Fruit fly (Drosophila melanogaster) whole organism, prepupa: ENCODE data around the gene CG15820.

Experiments
- CG1621 ChIP-seq: fragments of 200-800 bp; sonication (Bioruptor generic); optimal IDR thresholded peaks from 3 replicates; lab custom pipeline; 2018; ENCODE audit warnings: missing biosample characterization, mild to moderate bottlenecking, missing genetic modification characterization
- CG16779 ChIP-seq: fragments of 200-800 bp; sonication (Bioruptor generic); optimal IDR thresholded peaks from 3 replicates; lab custom pipeline; 2017; ENCODE audit warnings: missing biosample characterization, mild to moderate bottlenecking, missing genetic modification characterization
- CG32006 ChIP-seq: fragments of 200-800 bp; sonication (Bioruptor generic); optimal IDR thresholded peaks from 3 replicates; lab custom pipeline; 2017; ENCODE audit warnings: missing biosample characterization, mild to moderate bottlenecking, missing genetic modification characterization
- CG34406 ChIP-seq: fragments of 200-800 bp; sonication (Bioruptor generic); optimal IDR thresholded peaks from 3 replicates; lab custom pipeline; 2016; ENCODE audit warnings: missing biosample characterization, missing genetic modification characterization
- CG4318 ChIP-seq: fragments of 200-800 bp; sonication (Bioruptor generic); optimal IDR thresholded peaks from 3 replicates; lab custom pipeline; 2017; ENCODE audit warnings: missing biosample characterization, mild to moderate bottlenecking, missing genetic modification characterization
- CG6163 ChIP-seq: fragments of 200-800 bp; sonication (Bioruptor generic); IDR thresholded peaks from 3 replicates; pipeline ENCODE4 v1.3.6; 2022; ENCODE audit warnings: missing biosample characterization, missing genetic modification characterization
- CG6854 ChIP-seq: fragments of 200-800 bp; sonication (Bioruptor generic); optimal IDR thresholded peaks from 2 replicates; lab custom pipeline; 2017; ENCODE audit warnings: missing biosample characterization, mild to moderate bottlenecking, missing genetic modification characterization
- Eip93F ChIP-seq: fragments of 200-800 bp; sonication (Bioruptor generic); optimal IDR thresholded peaks from 2 replicates; lab custom pipeline; 2016; ENCODE audit warnings: missing biosample characterization, mild to moderate bottlenecking, missing genetic modification characterization
- Ets96B ChIP-seq: fragments of 200-800 bp; optimal IDR thresholded peaks from 2 replicates; lab custom pipeline; 2019; ENCODE audit warnings: missing biosample characterization, mild to moderate bottlenecking, missing genetic modification characterization, moderate library complexity
- Gug ChIP-seq: fragments of 200-800 bp; sonication (Bioruptor generic); IDR thresholded peaks from 2 replicates; pipeline ENCODE4 v1.3.6; 2022; ENCODE audit warnings: missing biosample characterization, missing genetic modification characterization
- Hr39 ChIP-seq: fragments of 200-800 bp; sonication (Bioruptor generic); optimal IDR thresholded peaks from 2 replicates; lab custom pipeline; 2016; ENCODE audit warnings: missing biosample characterization, missing genetic modification characterization
- Hr4 ChIP-seq: fragments of 200-800 bp; sonication (Bioruptor generic); optimal IDR thresholded peaks from 3 replicates; lab custom pipeline; 2016; ENCODE audit warnings: missing biosample characterization, missing genetic modification characterization
- cyc ChIP-seq: fragments of 200-800 bp; sonication (Bioruptor generic); optimal IDR thresholded peaks from 3 replicates; lab custom pipeline; 2016; ENCODE audit warnings: missing biosample characterization, missing genetic modification characterization
- lz ChIP-seq: fragments of 200-800 bp; sonication (Bioruptor generic); optimal IDR thresholded peaks from 3 replicates; lab custom pipeline; 2016; ENCODE audit warnings: missing biosample characterization, missing genetic modification characterization

DNA sequence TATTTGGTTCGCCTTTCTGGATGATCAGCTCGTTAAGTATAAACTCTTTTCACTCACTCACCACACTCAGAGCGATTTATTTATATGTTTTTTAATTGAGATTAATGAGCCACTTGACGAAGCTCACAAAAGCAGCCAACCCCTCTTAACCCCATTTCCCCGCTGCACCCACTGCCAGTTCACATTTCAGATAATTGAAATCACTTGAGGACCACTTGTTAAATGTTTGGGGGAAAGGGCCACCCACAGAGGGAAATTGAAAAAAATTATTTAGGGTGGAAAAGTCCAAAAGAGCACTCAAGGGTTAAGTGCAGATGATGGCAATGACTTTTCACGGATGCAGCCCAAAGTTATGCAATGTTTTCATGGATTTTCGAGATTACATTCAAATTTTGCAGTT lies 21.4 kb downstream of the CG15820 start:
- peak; percentile 54 for TF ChIP-seq CG32006 (GFP tag; lab: Kevin White, UChicago)
- TF ChIP-seq cyc = peak; percentile 31
- peak; percentile 21 for TF ChIP-seq CG34406 (GFP tag; lab: Kevin White, UChicago)
- no peak for TF ChIP-seq Eip93F (GFP tag; lab: Kevin White, UChicago)
- TF ChIP-seq CG16779 = no peak
- no peak for TF ChIP-seq CG6854 (GFP tag; lab: Kevin White, UChicago)
- TF ChIP-seq Ets96B (tag; lab: Kevin White, UChicago) = peak; percentile 19
- peak; percentile 62 for TF ChIP-seq CG6163 (GFP tag; lab: Robert Waterston, UW)
- TF ChIP-seq lz (GFP tag; lab: Kevin White, UChicago) = peak; percentile 25
- TF ChIP-seq CG4318 (GFP tag; lab: Kevin White, UChicago) = no peak
- TF ChIP-seq CG1621 (tag; lab: Kevin White, UChicago) = peak; percentile 3
- no peak for TF ChIP-seq Gug (GFP tag; lab: Robert Waterston, UW)
- peak; percentile 55 for TF ChIP-seq Hr39 (GFP tag; lab: Kevin White, UChicago)
- peak; percentile 46 for TF ChIP-seq Hr4
